Fruit fly (Drosophila melanogaster) whole organism, adult: Measurements from ENCODE around the gene Sec16.

Experiments used
- CG11617 ChIP-seq: fragments of 200-800 bp; sonication (Bioruptor generic); optimal IDR thresholded peaks from 2 replicates; lab custom pipeline; 2017; ENCODE audit warnings: mild to moderate bottlenecking, missing biosample characterization, missing genetic modification reagents, missing genetic modification characterization
- CG12768 ChIP-seq: fragments of 200-800 bp; sonication (Bioruptor generic); optimal IDR thresholded peaks from 2 replicates; lab custom pipeline; 2017; ENCODE audit warnings: missing biosample characterization, missing genetic modification characterization, mild to moderate bottlenecking, moderate library complexity, missing genetic modification reagents
- CG14711 ChIP-seq: fragments of 200-800 bp; sonication (Bioruptor generic); optimal IDR thresholded peaks from 2 replicates; lab custom pipeline; 2018; ENCODE audit warnings: missing biosample characterization, mild to moderate bottlenecking, missing genetic modification characterization, moderate library complexity
- CG1620 ChIP-seq: fragments of 200-800 bp; sonication (Bioruptor generic); optimal IDR thresholded peaks from 2 replicates; lab custom pipeline; 2016; ENCODE audit warnings: missing biosample characterization, missing genetic modification characterization
- CG33017 ChIP-seq: fragments of 200-800 bp; sonication (Bioruptor generic); optimal IDR thresholded peaks from 2 replicates; lab custom pipeline; 2018; ENCODE audit warnings: missing biosample characterization, mild to moderate bottlenecking, missing genetic modification characterization, moderate library complexity
- CG5204 ChIP-seq: fragments of 200-800 bp; sonication (Bioruptor generic); optimal IDR thresholded peaks from 2 replicates; lab custom pipeline; 2016; ENCODE audit warnings: missing biosample characterization, missing genetic modification characterization
- CG7045 ChIP-seq: fragments of 200-800 bp; sonication (Bioruptor generic); optimal IDR thresholded peaks from 2 replicates; lab custom pipeline; 2017; ENCODE audit warnings: missing biosample characterization, mild to moderate bottlenecking, missing genetic modification characterization
- CG7101 ChIP-seq: fragments of 200-800 bp; sonication (Bioruptor generic); optimal IDR thresholded peaks from 2 replicates; lab custom pipeline; 2018; ENCODE audit warnings: missing biosample characterization, mild to moderate bottlenecking, missing genetic modification characterization, moderate library complexity
- Clk ChIP-seq: fragments of 200-800 bp; sonication (Bioruptor generic); optimal IDR thresholded peaks from 2 replicates; lab custom pipeline; 2017; ENCODE audit warnings: missing biosample characterization, missing genetic modification characterization
- Crg-1 ChIP-seq: fragments of 200-800 bp; sonication (Bioruptor generic); optimal IDR thresholded peaks from 2 replicates; lab custom pipeline; 2016; ENCODE audit warnings: missing biosample characterization, missing genetic modification characterization
- Hr96 ChIP-seq: fragments of 200-800 bp; sonication (Bioruptor generic); optimal IDR thresholded peaks from 2 replicates; lab custom pipeline; 2016; ENCODE audit warnings: missing biosample characterization, missing genetic modification characterization
- Mnt ChIP-seq: fragments of 200-800 bp; sonication (Bioruptor generic); optimal IDR thresholded peaks from 2 replicates; lab custom pipeline; 2016; ENCODE audit warnings: missing biosample characterization, mild to moderate bottlenecking, missing genetic modification characterization
- bab1 ChIP-seq: fragments of 200-800 bp; sonication (Bioruptor generic); optimal IDR thresholded peaks from 3 replicates; lab custom pipeline; 2019; ENCODE audit warnings: missing biosample characterization, mild to moderate bottlenecking, missing genetic modification characterization, moderate library complexity
- cic ChIP-seq: fragments of 200-800 bp; sonication (Bioruptor generic); optimal IDR thresholded peaks from 2 replicates; lab custom pipeline; 2017; ENCODE audit warnings: missing biosample characterization, mild to moderate bottlenecking, missing genetic modification characterization, moderate library complexity
- cnc ChIP-seq, 2 experiments: fragments of >200 bp; optimal IDR thresholded peaks; 2 replicates each; lab custom pipeline; 2017
- kay ChIP-seq: fragments of 200-800 bp; sonication (Bioruptor generic); peaks from one replicate; lab custom pipeline; 2016; ENCODE audit warnings: missing biosample characterization, missing genetic modification characterization, borderline replicate concordance
- ovo ChIP-seq: fragments of 200-800 bp; sonication (Bioruptor generic); optimal IDR thresholded peaks from 2 replicates; lab custom pipeline; 2016; ENCODE audit warnings: missing biosample characterization, missing genetic modification characterization
- pad ChIP-seq: fragments of 200-800 bp; sonication (Bioruptor generic); optimal IDR thresholded peaks from 3 replicates; lab custom pipeline; 2017; ENCODE audit warnings: missing biosample characterization, missing genetic modification characterization, mild to moderate bottlenecking, moderate library complexity, missing genetic modification reagents
- tj ChIP-seq: fragments of 200-800 bp; sonication (Bioruptor generic); optimal IDR thresholded peaks from 3 replicates; lab custom pipeline; 2017; ENCODE audit warnings: missing biosample characterization, mild to moderate bottlenecking, missing genetic modification characterization, moderate library complexity
- toe ChIP-seq: fragments of 200-800 bp; sonication (Bioruptor generic); optimal IDR thresholded peaks from 2 replicates; lab custom pipeline; 2016; ENCODE audit warnings: missing biosample characterization, missing genetic modification characterization

The Sec16 gene

dm6 chrX:12595610-12596336 is at the start of gene Sec16, which contains the start of gene CG1824:
Sec16 (plus strand) TSS chrX:12596047.
CG1824 (minus strand) TSS chrX:12595624.
- peak; percentile 69 for TF ChIP-seq CG11617 (GFP tag; lab: Kevin White, UChicago)
- peak; percentile 61 for TF ChIP-seq CG7101
- TF ChIP-seq cic (GFP tag; lab: Kevin White, UChicago) = no peak
- TF ChIP-seq toe (GFP tag; lab: Kevin White, UChicago) = peak; percentile 66
- peak; percentile 15 for TF ChIP-seq CG7045
- TF ChIP-seq cnc (optimal IDR thresholded peaks at IDR 0.05; lab: Kevin White, UChicago) = no peak
- no peak for TF ChIP-seq bab1 (GFP tag; lab: Kevin White, UChicago)
- no peak for TF ChIP-seq CG12768 (GFP tag; lab: Kevin White, UChicago)
- TF ChIP-seq Mnt = no peak
- TF ChIP-seq ovo (GFP tag; lab: Kevin White, UChicago) = peak; percentile 60
- TF ChIP-seq CG5204 (GFP tag; lab: Kevin White, UChicago) = no peak
- TF ChIP-seq kay (GFP tag; lab: Kevin White, UChicago) = no peak
- TF ChIP-seq CG1620 (GFP tag; lab: Kevin White, UChicago) = peak; percentile 45
- TF ChIP-seq CG33017 (tag; lab: Kevin White, UChicago) = no peak
- TF ChIP-seq Crg-1 (GFP tag; lab: Kevin White, UChicago) = peak; percentile 12
- TF ChIP-seq CG14711 (tag; lab: Kevin White, UChicago) = peak; percentile 31
- TF ChIP-seq Clk = no peak
- peak; percentile 67 for TF ChIP-seq pad
- TF ChIP-seq tj (GFP tag; lab: Kevin White, UChicago) = peak; percentile 68
- TF ChIP-seq Hr96 (GFP tag; lab: Kevin White, UChicago) = no peak

DNA sequence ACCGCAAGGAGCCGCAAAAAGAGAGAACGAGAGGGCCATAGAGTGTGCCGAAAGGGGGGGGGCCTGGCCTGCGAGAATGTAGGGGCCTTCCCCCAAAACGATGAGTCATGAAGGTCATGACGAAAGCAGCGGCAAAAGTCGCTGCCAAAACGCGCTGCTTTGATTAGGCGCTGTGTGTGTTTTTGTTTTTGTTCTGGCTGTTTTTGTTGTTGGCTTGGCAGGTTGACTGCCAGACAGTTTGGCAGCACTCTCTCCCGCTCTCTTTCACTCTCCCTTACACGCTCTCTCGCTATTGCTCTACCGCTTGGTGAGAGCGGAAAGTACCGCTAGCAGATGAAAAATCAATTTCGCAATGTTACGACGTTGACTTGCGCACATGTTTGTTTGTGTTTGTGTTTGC is 49.7 kb upstream of the Sec16 start:
- TF ChIP-seq tj (GFP tag; lab: Kevin White, UChicago) = no peak
- no peak for TF ChIP-seq CG7045
- TF ChIP-seq kay (GFP tag; lab: Kevin White, UChicago) = no peak
- TF ChIP-seq toe (GFP tag; lab: Kevin White, UChicago) = no peak
- TF ChIP-seq CG7101 = no peak

- TF ChIP-seq ovo (GFP tag; lab: Kevin White, UChicago) = no peak
- TF ChIP-seq CG33017 (tag; lab: Kevin White, UChicago) = no peak
- no peak for TF ChIP-seq bab1 (GFP tag; lab: Kevin White, UChicago)
- no peak for TF ChIP-seq Mnt
- TF ChIP-seq toe (GFP tag; lab: Kevin White, UChicago) = no peak
Observed at dm6 chrX:12546857-12547606, 48.8 kb upstream of the Sec16 start.

DNA sequence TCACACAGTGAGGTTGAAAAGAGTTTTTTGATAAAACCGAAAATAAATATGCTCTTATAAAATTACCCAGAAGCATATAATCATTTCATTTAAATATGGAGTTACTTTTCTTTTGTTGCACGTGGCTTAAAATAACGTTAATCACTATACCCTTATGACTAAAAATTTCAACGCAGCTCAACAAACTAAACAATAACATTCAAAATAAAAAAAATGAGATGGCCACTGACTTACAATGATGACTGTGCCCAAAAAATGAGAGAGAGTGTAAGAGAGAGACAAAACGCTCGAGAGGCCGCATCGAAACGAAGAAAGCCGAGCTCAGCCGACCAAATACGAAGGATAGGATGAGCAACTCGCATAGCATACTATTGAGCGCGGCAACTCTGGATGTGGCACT is 48.2 kb upstream of the Sec16 start:
- peak; percentile 50 for TF ChIP-seq Hr96 (GFP tag; lab: Kevin White, UChicago)
- peak; percentile 5 for TF ChIP-seq Mnt
- no peak for TF ChIP-seq bab1 (GFP tag; lab: Kevin White, UChicago)
- no peak for TF ChIP-seq cic (GFP tag; lab: Kevin White, UChicago)
- TF ChIP-seq CG1620 (GFP tag; lab: Kevin White, UChicago) = no peak
- peak; percentile 34 for TF ChIP-seq CG7045
- no peak for TF ChIP-seq CG12768 (GFP tag; lab: Kevin White, UChicago)
- peak; percentile 8 for TF ChIP-seq CG5204 (GFP tag; lab: Kevin White, UChicago)
- TF ChIP-seq CG33017 (tag; lab: Kevin White, UChicago) = no peak
- peak; percentile 44 for TF ChIP-seq kay (GFP tag; lab: Kevin White, UChicago)
- no peak for TF ChIP-seq pad
- no peak for TF ChIP-seq Crg-1 (GFP tag; lab: Kevin White, UChicago)
- no peak for TF ChIP-seq ovo (GFP tag; lab: Kevin White, UChicago)
- no peak for TF ChIP-seq Clk
- no peak for TF ChIP-seq tj (GFP tag; lab: Kevin White, UChicago)
- TF ChIP-seq CG14711 (tag; lab: Kevin White, UChicago) = no peak
- no peak for TF ChIP-seq toe (GFP tag; lab: Kevin White, UChicago)
- peak; percentile 44 for TF ChIP-seq CG7101
- no peak for TF ChIP-seq cnc (optimal IDR thresholded peaks at IDR 0.05; lab: Kevin White, UChicago)
- TF ChIP-seq CG11617 (GFP tag; lab: Kevin White, UChicago) = no peak

dm6 chrX:12552824-12553223 is 43.0 kb upstream of the Sec16 start, which contains the start of gene Cpr11B:
Cpr11B (plus strand) TSS chrX:12553124.
- TF ChIP-seq pad (no peak), CG1620 (GFP tag; lab: Kevin White, UChicago) (no peak), bab1 (GFP tag; lab: Kevin White, UChicago) (no peak), CG5204 (GFP tag; lab: Kevin White, UChicago) (no peak), kay (GFP tag; lab: Kevin White, UChicago) (no peak), CG12768 (GFP tag; lab: Kevin White, UChicago) (no peak), cic (GFP tag; lab: Kevin White, UChicago) (no peak), CG7101 (no peak), CG11617 (GFP tag; lab: Kevin White, UChicago) (no peak), Crg-1 (GFP tag; lab: Kevin White, UChicago) (no peak), CG7045 (no peak), Mnt (no peak), tj (GFP tag; lab: Kevin White, UChicago) (no peak), toe (GFP tag; lab: Kevin White, UChicago) (no peak), cnc (optimal IDR thresholded peaks at IDR 0.05; lab: Kevin White, UChicago) (no peak), CG33017 (tag; lab: Kevin White, UChicago) (no peak), Clk (no peak), ovo (GFP tag; lab: Kevin White, UChicago) (no peak)
